Worm (Caenorhabditis elegans): ENCODE data around the gene dod-23.
"Not testable (repeated sequence)": the region's sequence is repeated elsewhere in the genome, so short reads cannot be mapped to it uniquely, and the experiment has no call there.

Gene dod-23

DNA sequence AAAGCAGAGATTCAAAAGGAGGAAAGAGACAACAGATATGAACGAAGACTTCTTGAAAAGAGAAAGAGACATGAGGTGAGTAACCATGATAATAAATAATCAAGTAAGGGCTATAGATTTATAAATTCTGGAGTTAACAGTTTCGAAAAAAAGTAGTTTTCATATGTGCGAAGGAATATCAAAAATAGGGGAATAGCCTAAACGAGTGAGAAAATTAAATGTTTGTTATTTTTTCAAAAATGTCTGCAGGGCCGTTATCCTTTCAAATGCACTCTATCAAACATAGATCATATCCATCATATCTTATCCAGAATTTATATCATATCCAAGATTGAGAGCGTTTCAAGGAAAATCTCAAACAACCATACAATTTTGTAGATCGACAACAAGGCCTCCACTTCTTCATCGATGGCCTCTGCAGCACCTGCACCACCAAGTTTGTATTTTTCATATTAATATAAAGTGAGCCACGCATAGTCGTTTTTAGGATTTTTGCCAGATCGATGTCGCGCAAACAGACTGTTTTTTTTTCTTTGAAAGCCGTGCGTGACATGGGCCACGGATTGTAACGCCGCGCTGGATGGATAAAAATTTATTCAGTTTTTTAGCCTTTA, 21.9 kb upstream of the dod-23 start:
- TF ChIP-seq W03F9.2 (tag; optimal IDR thresholded peaks at IDR 0.05), result no peak
- TF ChIP-seq dao-5 (tag; optimal IDR thresholded peaks at IDR 0.05), result no peak
- TF ChIP-seq him-1 (tag; optimal IDR thresholded peaks at IDR 0.05), result no peak

DNA sequence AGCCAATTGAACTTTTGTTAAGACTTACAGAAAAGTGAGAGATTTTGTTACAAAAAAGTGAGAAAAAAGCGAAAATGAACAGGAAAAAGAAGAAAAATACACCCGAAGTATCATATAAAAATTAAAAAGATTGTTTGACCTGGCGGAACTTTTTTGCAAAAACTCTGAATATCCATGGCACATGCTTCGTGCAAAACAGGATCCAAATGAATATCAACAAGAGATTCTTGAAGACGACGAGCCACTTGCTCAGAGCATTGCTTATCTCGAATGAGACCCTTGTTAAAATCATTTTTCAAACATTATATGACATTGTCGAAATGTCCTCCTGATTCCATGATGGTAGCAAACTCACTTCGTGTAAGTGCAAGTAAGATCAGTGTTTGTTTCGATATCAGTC, 20.8 kb upstream of the dod-23 start, which contains the start of gene F14E5.8:
TSS of gene F14E5.8 (plus strand) at position 301 of the 400 bp plus-strand sequence.
- not testable (repeated sequence) for TF ChIP-seq him-1, W03F9.2, dao-5 (tag; optimal IDR thresholded peaks at IDR 0.05)

DNA sequence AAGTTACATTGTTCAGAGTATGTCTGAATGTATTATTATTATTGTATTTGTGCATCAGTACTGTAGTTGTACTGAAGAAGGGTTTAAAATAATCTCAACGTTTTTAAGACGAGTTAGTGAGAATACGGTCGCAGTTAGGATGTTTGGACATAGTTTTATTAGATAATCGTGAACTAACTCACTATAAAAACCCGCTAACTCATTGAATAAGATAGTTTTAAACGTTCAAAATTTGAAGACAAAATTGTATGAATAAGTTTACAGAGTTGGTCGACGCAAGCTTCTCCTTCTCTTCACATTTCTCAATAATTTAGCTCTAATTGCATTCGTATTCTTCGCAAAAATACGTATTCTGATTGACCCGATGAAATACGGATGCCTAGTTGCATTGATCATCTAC, 20.1 kb upstream of the dod-23 start:
- no peak for TF ChIP-seq dao-5 (tag; optimal IDR thresholded peaks at IDR 0.05)
- no peak for TF ChIP-seq W03F9.2 (tag; optimal IDR thresholded peaks at IDR 0.05)
- TF ChIP-seq him-1 (tag; optimal IDR thresholded peaks at IDR 0.05), result no peak

DNA sequence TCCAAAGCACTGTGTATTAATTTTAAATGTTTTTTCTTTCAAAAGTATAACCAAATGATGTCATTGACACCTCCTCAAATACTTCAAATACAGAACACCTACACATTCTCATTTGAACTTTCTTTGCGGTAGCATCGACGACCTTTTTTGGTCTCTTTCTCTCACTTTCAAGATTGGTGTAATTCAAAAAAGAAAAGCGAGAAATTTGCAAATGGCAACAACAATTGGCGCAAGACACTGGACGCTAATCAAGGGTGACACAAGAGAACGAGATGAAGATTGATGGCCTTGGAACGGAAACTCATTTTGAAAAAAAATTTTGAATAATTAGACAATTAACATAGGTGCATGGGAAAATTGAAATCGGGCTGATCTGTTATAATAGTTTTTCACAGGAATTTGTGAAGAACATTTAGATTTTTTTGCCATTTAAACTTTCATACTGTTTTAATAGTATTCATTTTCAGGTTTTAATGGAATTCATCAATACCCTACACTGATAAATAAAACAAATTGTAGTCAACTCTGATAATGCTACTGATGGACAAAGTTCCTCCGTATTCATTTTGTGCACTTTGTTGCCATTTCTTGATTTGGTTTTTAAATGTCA, 18.2 kb upstream of the dod-23 start, which contains the start of gene fdgt-2:
TSS of gene fdgt-2 (plus strand) at position 560 of the 610 bp plus-strand sequence.
- no peak for TF ChIP-seq dao-5 (tag; optimal IDR thresholded peaks at IDR 0.05)
- no peak for TF ChIP-seq W03F9.2 (tag; optimal IDR thresholded peaks at IDR 0.05)
- no peak for TF ChIP-seq him-1 (tag; optimal IDR thresholded peaks at IDR 0.05)

DNA sequence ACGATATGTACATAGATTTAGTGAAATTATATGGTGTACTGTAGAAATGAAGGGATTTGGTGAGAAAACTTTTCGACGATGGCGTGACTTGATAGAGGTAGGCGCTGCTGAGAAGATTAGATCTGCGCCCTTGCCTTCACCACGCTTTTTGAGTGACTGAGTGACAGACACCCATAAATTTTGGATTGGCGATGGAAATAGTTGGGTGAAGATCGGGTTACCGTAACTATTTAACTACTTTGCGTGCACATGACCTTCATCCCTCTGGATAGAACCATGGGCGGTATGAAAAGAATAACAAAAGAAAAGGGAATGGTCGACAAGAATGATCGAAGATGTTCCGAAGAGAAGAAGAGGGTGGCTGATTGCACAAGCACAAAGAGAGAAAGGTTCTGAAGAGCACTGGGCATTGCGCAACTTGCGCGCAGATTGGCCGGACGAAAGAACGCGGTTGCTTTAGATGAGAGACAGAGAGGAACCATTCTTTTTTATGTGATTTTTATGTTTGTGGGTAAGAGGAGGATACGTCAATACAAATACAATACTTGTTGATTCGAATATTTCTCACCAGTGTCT, 16.6 kb upstream of the dod-23 start:
- no peak for TF ChIP-seq him-1 (tag; optimal IDR thresholded peaks at IDR 0.05)
- TF ChIP-seq dao-5 (tag; optimal IDR thresholded peaks at IDR 0.05), result no peak
- no peak for TF ChIP-seq W03F9.2 (tag; optimal IDR thresholded peaks at IDR 0.05)

DNA sequence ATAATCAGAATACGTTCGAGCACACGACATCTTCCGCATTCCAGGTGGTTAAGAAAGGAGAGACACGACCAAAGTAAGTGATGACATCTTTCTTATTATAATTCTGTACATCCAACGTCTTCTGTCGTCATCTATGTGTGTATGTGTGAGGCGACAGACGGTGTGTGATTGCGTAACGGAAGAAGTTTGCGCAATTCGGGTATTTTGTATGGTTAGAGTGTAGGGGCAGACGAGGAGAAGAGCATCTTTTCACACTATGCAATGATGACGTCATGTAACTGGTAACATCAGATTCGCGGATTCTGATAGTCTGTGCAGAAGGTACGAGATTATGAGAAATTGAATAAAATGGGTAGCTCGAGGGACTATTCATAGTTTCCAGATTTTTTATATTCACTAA, 16.1 kb upstream of the dod-23 start:
- TF ChIP-seq dao-5 (tag; optimal IDR thresholded peaks at IDR 0.05) (no peak), him-1 (tag; optimal IDR thresholded peaks at IDR 0.05) (no peak), W03F9.2 (tag; optimal IDR thresholded peaks at IDR 0.05) (no peak)

DNA sequence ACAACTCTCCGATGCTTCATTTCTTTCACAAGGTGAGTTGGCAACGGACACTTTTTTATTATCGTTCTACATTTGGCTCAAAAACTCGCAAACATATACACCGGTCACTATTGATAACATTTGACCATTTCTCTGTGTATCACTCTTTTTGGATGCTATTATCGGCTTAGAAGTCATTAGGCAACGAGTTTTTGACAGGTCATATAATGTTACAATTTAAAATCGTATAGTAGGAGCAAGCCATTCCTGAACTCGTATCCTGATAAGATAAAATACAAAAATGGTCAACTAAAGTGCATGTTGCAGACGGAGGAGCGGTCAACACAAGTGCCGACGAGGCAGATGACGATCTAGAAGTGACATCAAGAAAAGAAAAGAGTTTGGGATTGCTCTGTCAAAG, 14.0 kb upstream of the dod-23 start:
- no peak for TF ChIP-seq W03F9.2 (tag; optimal IDR thresholded peaks at IDR 0.05)
- no peak for TF ChIP-seq him-1 (tag; optimal IDR thresholded peaks at IDR 0.05)
- TF ChIP-seq dao-5 (tag; optimal IDR thresholded peaks at IDR 0.05), result no peak

DNA sequence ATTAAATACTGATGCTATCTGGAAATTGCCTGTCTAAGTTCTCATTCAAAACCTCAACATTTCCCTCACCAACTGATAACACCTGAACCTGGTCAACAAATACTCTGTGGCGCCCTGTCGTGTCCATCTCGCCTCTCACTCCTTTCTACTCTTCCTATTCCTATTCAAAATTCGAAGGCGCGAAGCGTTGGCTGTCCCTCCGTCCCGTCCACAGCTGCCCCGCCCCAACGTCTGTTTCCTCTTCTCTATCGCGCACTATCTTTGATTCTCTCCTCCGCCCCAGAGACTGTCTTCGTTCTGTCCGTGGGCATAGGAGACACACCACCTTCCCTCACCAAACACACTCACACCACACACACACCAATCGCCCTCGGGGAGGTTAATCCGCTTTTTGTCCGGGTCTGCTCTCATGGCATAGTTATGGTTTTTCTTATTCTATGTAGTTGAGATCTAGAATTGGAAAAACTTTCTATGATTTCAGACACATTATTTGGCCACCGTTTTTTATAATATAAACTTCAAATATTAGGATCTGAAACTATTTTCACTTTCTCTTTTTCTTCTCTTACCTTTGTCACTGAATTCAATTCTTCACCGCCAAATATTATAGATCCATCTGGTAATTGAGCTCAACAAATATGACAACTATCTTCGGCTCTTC, 13.2 kb upstream of the dod-23 start, which contains the start of gene efl-3:
TSS of gene efl-3 (plus strand) at position 611 of the 661 bp plus-strand sequence.
- TF ChIP-seq dao-5 (tag; optimal IDR thresholded peaks at IDR 0.05), result no peak
- TF ChIP-seq W03F9.2 (tag; optimal IDR thresholded peaks at IDR 0.05), result no peak
- TF ChIP-seq him-1 (tag; optimal IDR thresholded peaks at IDR 0.05), result no peak

DNA sequence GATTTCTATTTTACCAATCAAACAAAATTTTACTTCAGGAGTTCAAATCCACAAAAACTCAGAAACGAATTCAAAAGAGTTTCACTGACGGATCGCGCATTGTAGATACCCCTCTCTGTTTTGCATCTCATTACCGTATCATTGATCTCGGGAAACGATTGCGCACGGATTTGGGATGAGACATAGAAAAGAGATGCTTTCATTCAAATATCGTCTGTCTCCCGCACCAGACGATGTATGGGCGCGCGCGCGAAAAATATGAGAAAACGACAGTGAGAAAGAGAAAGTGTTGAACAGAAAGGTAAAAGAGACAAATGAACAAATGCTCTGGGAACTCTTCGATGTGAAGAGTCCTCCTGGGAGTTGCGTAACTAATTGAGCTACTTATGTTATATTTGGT, 12.0 kb upstream of the dod-23 start:
- TF ChIP-seq dao-5 (tag; optimal IDR thresholded peaks at IDR 0.05) (no peak), W03F9.2 (tag; optimal IDR thresholded peaks at IDR 0.05) (no peak), him-1 (tag; optimal IDR thresholded peaks at IDR 0.05) (no peak)

DNA sequence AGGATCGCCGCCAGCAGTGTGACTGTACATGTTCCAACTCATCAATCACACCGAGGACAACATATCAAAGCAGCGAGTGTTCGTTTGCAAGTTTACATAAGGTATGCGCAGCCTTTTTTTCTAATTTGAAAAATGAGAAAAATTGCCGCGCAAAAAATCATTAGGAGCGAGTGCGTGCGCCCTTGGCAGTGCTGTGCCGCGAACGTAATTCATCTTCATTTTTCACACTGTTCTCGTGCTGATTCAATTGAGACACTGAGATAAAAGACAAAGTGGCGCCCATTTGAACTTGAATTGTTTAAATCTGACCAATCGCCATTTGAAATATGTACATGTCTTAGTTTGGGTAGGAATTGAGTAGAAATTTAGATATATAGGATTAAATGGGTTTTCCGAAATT, 10.6 kb upstream of the dod-23 start:
- TF ChIP-seq him-1 (tag; optimal IDR thresholded peaks at IDR 0.05) (no peak), W03F9.2 (tag; optimal IDR thresholded peaks at IDR 0.05) (no peak)

DNA sequence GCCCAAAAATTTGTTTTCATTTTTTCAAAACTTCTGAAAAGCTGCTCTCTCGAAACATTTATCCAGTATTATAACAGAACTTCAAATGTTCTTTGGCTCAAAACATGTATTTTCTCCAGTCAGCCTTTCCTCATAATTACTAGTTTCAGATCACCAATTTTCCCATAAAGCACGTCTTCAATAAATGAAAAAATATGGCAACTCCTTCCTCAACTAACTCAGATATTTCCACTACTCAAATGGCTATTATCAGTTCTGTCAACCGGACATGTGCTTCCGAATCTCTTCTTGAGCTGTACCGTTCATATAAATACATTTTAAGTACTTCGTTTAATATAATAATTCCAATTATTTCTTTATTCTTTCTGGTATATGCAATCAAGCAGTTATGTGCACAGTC, 8.5 kb upstream of the dod-23 start, which contains the start of gene sra-13:
TSS of gene sra-13 (plus strand) at position 195 of the 400 bp plus-strand sequence.
- TF ChIP-seq him-1 (tag; optimal IDR thresholded peaks at IDR 0.05), result no peak
- TF ChIP-seq dao-5 (tag; optimal IDR thresholded peaks at IDR 0.05), result no peak

DNA sequence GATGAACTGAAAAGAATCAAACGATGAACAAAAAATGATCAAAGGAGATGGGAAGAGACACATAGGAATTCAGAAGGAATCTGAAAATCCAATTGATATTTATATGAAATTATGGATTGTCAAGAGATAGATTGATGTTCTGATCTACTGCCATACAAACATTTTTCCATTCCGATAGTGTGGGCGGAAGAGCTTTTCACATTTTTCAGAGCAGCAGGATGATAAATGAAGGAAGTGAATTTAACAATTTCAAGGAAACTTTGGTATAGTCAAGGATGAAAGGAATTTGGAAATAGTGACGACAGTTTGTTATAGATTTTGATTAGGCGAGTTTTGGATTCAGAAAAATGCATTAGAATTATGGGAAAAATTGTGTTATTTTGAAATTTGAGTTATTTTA, 6.3 kb upstream of the dod-23 start, which contains the start of gene ubc-24:
TSS of gene ubc-24 (plus strand) at position 301 of the 400 bp plus-strand sequence.
- no peak for TF ChIP-seq him-1 (tag; optimal IDR thresholded peaks at IDR 0.05)
- TF ChIP-seq dao-5 (tag; optimal IDR thresholded peaks at IDR 0.05), result no peak

DNA sequence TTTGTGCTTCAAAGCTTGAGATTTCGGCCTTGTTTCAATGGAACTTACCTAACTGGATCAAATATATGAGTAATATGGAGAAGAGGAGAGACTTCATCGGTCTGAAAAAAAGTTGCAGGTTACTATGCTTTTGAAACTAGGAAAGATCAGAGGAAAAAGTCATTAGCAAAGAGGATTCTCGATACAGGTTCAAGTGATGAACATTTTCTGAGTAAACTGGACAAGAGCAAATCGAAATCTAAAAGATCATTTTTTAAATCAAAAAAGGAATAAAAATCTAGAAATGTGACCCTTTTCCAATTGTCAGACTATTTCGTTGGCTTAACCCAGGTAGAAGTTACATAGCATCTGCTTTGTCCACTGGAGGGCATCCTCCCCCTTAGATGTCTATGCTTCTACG, 5.8 kb upstream of the dod-23 start, which contains the start of gene skpo-1:
TSS of gene skpo-1 (minus strand) at position 101 of the 400 bp plus-strand sequence.
- TF ChIP-seq dao-5 (tag; optimal IDR thresholded peaks at IDR 0.05) (no peak), him-1 (tag; optimal IDR thresholded peaks at IDR 0.05) (no peak), W03F9.2 (tag; optimal IDR thresholded peaks at IDR 0.05) (no peak)

DNA sequence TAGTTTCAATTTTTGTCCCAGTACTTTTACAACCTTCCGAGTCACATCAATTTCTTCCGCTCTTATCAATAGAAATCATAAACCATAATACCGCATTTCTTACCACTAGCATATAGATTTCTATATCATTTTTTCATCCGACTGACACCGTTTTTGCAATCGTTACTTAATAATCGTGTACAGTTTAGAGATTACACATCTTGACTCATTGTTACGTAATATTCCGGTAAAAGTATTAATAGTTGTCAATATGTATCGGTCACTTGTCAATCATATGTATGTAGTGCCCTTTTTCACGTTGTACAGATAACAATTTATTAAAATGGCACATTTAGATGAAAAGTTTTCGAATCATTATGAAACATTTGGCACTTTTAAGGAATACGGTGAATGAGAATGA, 1.0 kb upstream of the dod-23 start:
- no peak for TF ChIP-seq him-1 (tag; optimal IDR thresholded peaks at IDR 0.05)
- TF ChIP-seq dao-5 (tag; optimal IDR thresholded peaks at IDR 0.05), result no peak
- TF ChIP-seq W03F9.2 (tag; optimal IDR thresholded peaks at IDR 0.05), result no peak

Measured in whole organism, L4/young adult.